Fruit fly (Drosophila melanogaster): ENCODE data around the gene TotE.

Gene TotE

dm6 chr2L:19949600-19949999 lies 36.3 kb upstream of the TotE start (continued):
- TF ChIP-seq CG3995 (GFP tag; optimal IDR thresholded peaks at IDR 0.05): no peak
- no peak for TF ChIP-seq maf-S (GFP tag; optimal IDR thresholded peaks at IDR 0.05)
- no peak for TF ChIP-seq z (GFP tag; IDR thresholded peaks at IDR 0.05)
- no peak for TF ChIP-seq kah (GFP tag; optimal IDR thresholded peaks at IDR 0.05)
- TF ChIP-seq usp (GFP tag; optimal IDR thresholded peaks at IDR 0.05): no peak
- no peak for TF ChIP-seq nom (GFP tag; optimal IDR thresholded peaks at IDR 0.05)
- no peak for TF ChIP-seq sna (GFP tag; IDR thresholded peaks at IDR 0.05; ENCODE audit: partially characterized antibody)
- peak; percentile 37 for TF ChIP-seq gsb-n (tag; optimal IDR thresholded peaks at IDR 0.05)
- TF ChIP-seq onecut (GFP tag; IDR thresholded peaks at IDR 0.05): 0 out of 2 replicates have a peak, but pooled peaks have one; percentile 5
- no peak for TF ChIP-seq CG34376 (GFP tag; optimal IDR thresholded peaks at IDR 0.05)
- TF ChIP-seq vvl (GFP tag; IDR thresholded peaks at IDR 0.05): no peak
- TF ChIP-seq Tbp (GFP tag; optimal IDR thresholded peaks at IDR 0.05): no peak
- TF ChIP-seq Ravus (GFP tag; IDR thresholded peaks at IDR 0.05): no peak
- 0 out of 3 replicates have a peak, but pooled peaks have one; percentile 36 for TF ChIP-seq ci (GFP tag; IDR thresholded peaks at IDR 0.05)
- TF ChIP-seq cad (GFP tag; optimal IDR thresholded peaks at IDR 0.05): no peak
- peak; percentile 3 for TF ChIP-seq Mes4 (GFP tag; optimal IDR thresholded peaks at IDR 0.05)
- TF ChIP-seq dati (GFP tag; IDR thresholded peaks at IDR 0.05): no peak
- no peak for TF ChIP-seq HLH54F (GFP tag; optimal IDR thresholded peaks at IDR 0.05)
- TF ChIP-seq Awh (GFP tag; IDR thresholded peaks at IDR 0.05): no peak
- peak; percentile 31 for TF ChIP-seq CG9727 (GFP tag; optimal IDR thresholded peaks at IDR 0.05)
- no peak for TF ChIP-seq tna (GFP tag; IDR thresholded peaks at IDR 0.05; ENCODE audit: partially characterized antibody)
- TF ChIP-seq CG13296 (GFP tag; optimal IDR thresholded peaks at IDR 0.05): no peak
- TF ChIP-seq CG13287 (GFP tag; IDR thresholded peaks at IDR 0.05; ENCODE audit: partially characterized antibody): no peak
- TF ChIP-seq bab2 (GFP tag; optimal IDR thresholded peaks at IDR 0.05): peak; percentile 53
- TF ChIP-seq ERR (GFP tag; optimal IDR thresholded peaks at IDR 0.05): no peak
- TF ChIP-seq CG15479 (GFP tag; optimal IDR thresholded peaks at IDR 0.05): no peak
- peak; percentile 34 for TF ChIP-seq CG1603 (tag; optimal IDR thresholded peaks at IDR 0.05)
- TF ChIP-seq CG5180 (GFP tag; optimal IDR thresholded peaks at IDR 0.05): no peak
- TF ChIP-seq dpn (GFP tag; optimal IDR thresholded peaks at IDR 0.05): no peak
- TF ChIP-seq tin (GFP tag; optimal IDR thresholded peaks at IDR 0.05): no peak
- TF ChIP-seq da (GFP tag; optimal IDR thresholded peaks at IDR 0.05): no peak
- no peak for TF ChIP-seq CG10431 (GFP tag; optimal IDR thresholded peaks at IDR 0.05)
- no peak for TF ChIP-seq cwo (GFP tag; optimal IDR thresholded peaks at IDR 0.05)
- no peak for TF ChIP-seq CG12236 (GFP tag; optimal IDR thresholded peaks at IDR 0.05)
- TF ChIP-seq bsh (GFP tag; optimal IDR thresholded peaks at IDR 0.05): peak in 1 of 2 experiments; percentile 13
- no peak for TF ChIP-seq CG9817 (tag; optimal IDR thresholded peaks at IDR 0.05)
- no peak for TF ChIP-seq Hr78 (GFP tag; optimal IDR thresholded peaks at IDR 0.05)
- no peak for TF ChIP-seq CG12071 (GFP tag; optimal IDR thresholded peaks at IDR 0.05)
- TF ChIP-seq CG11504 (tag; optimal IDR thresholded peaks at IDR 0.05): no peak
- no peak for TF ChIP-seq luna (GFP tag; optimal IDR thresholded peaks at IDR 0.05)
- no peak for TF ChIP-seq CG6689 (GFP tag; IDR thresholded peaks at IDR 0.05)
- no peak for TF ChIP-seq crp (GFP tag; optimal IDR thresholded peaks at IDR 0.05)
- no peak for TF ChIP-seq Dip3 (GFP tag; optimal IDR thresholded peaks at IDR 0.05)
- TF ChIP-seq Atf-2 (GFP tag; optimal IDR thresholded peaks at IDR 0.05): no peak
- no peak for TF ChIP-seq CG17612 (GFP tag; IDR thresholded peaks at IDR 0.05)
- peak; percentile 10 for TF ChIP-seq CG14965 (GFP tag; optimal IDR thresholded peaks at IDR 0.05; ENCODE audit: borderline replicate concordance)
- TF ChIP-seq Atf6 (GFP tag; IDR thresholded peaks at IDR 0.05): no peak
- no peak for TF ChIP-seq br (optimal IDR thresholded peaks at IDR 0.05)
- no peak for TF ChIP-seq hth (optimal IDR thresholded peaks at IDR 0.05)
- TF ChIP-seq Spps (tag; optimal IDR thresholded peaks at IDR 0.05): no peak
- TF ChIP-seq NfI (GFP tag; optimal IDR thresholded peaks at IDR 0.05): no peak
- no peak for TF ChIP-seq Vsx1 (GFP tag; optimal IDR thresholded peaks at IDR 0.05)

All from whole organism, embryonic.